Worm (Caenorhabditis elegans) whole organism, early embryonic: ENCODE measurements around the gene F58E6.4.

Experiments used
- F13C5.2 ChIP-seq: sonication (generic microtip); optimal IDR thresholded peaks from 2 replicates; lab custom pipeline; 2017; ENCODE audit warnings: mild to moderate bottlenecking, missing genetic modification characterization, inconsistent platforms, missing compliant biosample characterization
- ama-1 ChIP-seq: fragments of 150-350 bp; optimal IDR thresholded peaks from 2 replicates; lab custom pipeline; 2014
- ets-7 ChIP-seq: sonication (generic microtip); optimal IDR thresholded peaks from 2 replicates; lab custom pipeline; 2016; ENCODE audit warnings: missing genotype, missing genetic modification characterization, missing compliant biosample characterization
- flt-1 ChIP-seq: fragments of 200-800 bp; sonication (Bioruptor generic); IDR thresholded peaks from 2 replicates; pipeline ENCODE4 v1.3.6; 2022; ENCODE audit warnings: missing genetic modification characterization, missing compliant biosample characterization
- hmg-4 ChIP-seq: fragments of 200-800 bp; sonication (Bioruptor generic); optimal IDR thresholded peaks from 2 replicates; lab custom pipeline; 2018; ENCODE audit warnings: mild to moderate bottlenecking, missing genetic modification characterization, missing compliant biosample characterization
- hnd-1 ChIP-seq: sonication (generic microtip); optimal IDR thresholded peaks from 2 replicates; lab custom pipeline; 2016; ENCODE audit warnings: missing genetic modification characterization, missing compliant biosample characterization
- pes-1 ChIP-seq: fragments of 200-800 bp; sonication (Bioruptor generic); IDR thresholded peaks from 2 replicates; pipeline ENCODE4 v1.3.6; 2022; ENCODE audit warnings: missing genetic modification reagents, missing genetic modification characterization, missing compliant biosample characterization
- sea-1 ChIP-seq: fragments of 200-800 bp; sonication (Bioruptor generic); conservative IDR thresholded peaks from 2 replicates; pipeline ENCODE4 v1.3.6; 2022; ENCODE audit warnings: missing genetic modification characterization, missing compliant biosample characterization
- tbx-11 ChIP-seq: fragments of 200-800 bp; sonication (Bioruptor generic); IDR thresholded peaks from 2 replicates; pipeline ENCODE4 v1.3.6; 2022; ENCODE audit warnings: missing genetic modification characterization, missing compliant biosample characterization
- tbx-37 ChIP-seq: fragments of 200-800 bp; sonication (Bioruptor generic); conservative IDR thresholded peaks from 2 replicates; pipeline ENCODE4 v1.3.6; 2022; ENCODE audit warnings: missing genetic modification reagents, missing genetic modification characterization, missing compliant biosample characterization

DNA sequence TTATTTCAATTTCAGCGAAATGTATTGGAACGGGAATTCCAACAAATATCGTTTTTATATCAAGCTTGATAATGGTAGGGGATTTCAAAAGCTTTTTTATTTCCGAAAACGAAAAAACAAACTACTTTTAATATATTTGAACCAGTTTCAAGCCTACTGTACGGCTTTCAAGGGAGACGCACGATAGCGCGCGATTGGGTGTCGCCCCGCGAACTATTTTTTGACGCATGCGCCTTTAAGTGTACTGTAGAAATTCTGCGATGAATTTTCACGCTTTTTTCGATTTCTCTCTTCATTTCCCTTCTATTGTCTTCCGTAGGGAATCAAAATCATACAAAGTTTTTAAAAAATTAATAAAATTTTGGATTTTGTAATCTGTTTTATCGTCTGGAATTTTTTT lies 46.7 kb downstream of the F58E6.4 start:
- TF ChIP-seq ets-7 (tag; lab: Kevin White, UChicago): no peak
- TF ChIP-seq tbx-11 (GFP tag; lab: Robert Waterston, UW): no peak
- TF ChIP-seq tbx-37 (GFP tag; lab: Robert Waterston, UW): no peak
- no peak for TF ChIP-seq ama-1 (lab: Kevin White, UChicago)
- TF ChIP-seq hmg-4 (GFP tag; lab: Kevin White, UChicago): no peak
- no peak for TF ChIP-seq flt-1 (GFP tag; lab: Robert Waterston, UW)
- TF ChIP-seq F13C5.2 (tag; lab: Kevin White, UChicago): no peak
- TF ChIP-seq pes-1: no peak
- no peak for TF ChIP-seq hnd-1 (tag; lab: Kevin White, UChicago)
- no peak for TF ChIP-seq sea-1 (GFP tag; lab: Robert Waterston, UW)
